Fruit fly (Drosophila melanogaster) whole organism, wandering third instar larva: ENCODE results near the gene C3G.

Source experiments
- Abd-B ChIP-seq: fragments of >200 bp; optimal IDR thresholded peaks from 2 replicates; lab custom pipeline; 2017; ENCODE audit warnings: missing biosample characterization, missing genetic modification characterization
- CG32264 ChIP-seq: fragments of 200-800 bp; sonication (Bioruptor generic); optimal IDR thresholded peaks from 2 replicates; lab custom pipeline; 2016; ENCODE audit warnings: missing biosample characterization, missing genetic modification characterization
- CG9705 ChIP-seq: fragments of 200-800 bp; sonication (Bioruptor generic); optimal IDR thresholded peaks from 2 replicates; lab custom pipeline; 2018; ENCODE audit warnings: missing biosample characterization, mild to moderate bottlenecking, missing genetic modification characterization
- CrebA ChIP-seq: fragments of 200-800 bp; sonication (Bioruptor generic); optimal IDR thresholded peaks from 2 replicates; lab custom pipeline; 2016; ENCODE audit warnings: missing biosample characterization, mild to moderate bottlenecking, missing genetic modification characterization, borderline replicate concordance
- Dfd ChIP-seq: fragments of >200 bp; optimal IDR thresholded peaks from 2 replicates; lab custom pipeline; 2017; ENCODE audit warnings: missing biosample characterization, missing genetic modification characterization
- HLH106 ChIP-seq: fragments of 200-800 bp; optimal IDR thresholded peaks from 3 replicates; lab custom pipeline; 2019; ENCODE audit warnings: missing biosample characterization, mild to moderate bottlenecking, missing genetic modification characterization, moderate library complexity
- Hnf4 ChIP-seq: fragments of 200-800 bp; sonication (Bioruptor generic); optimal IDR thresholded peaks from 2 replicates; lab custom pipeline; 2016; ENCODE audit warnings: missing biosample characterization, mild to moderate bottlenecking, missing genetic modification characterization
- Hr78 ChIP-seq: fragments of >200 bp; optimal IDR thresholded peaks from 2 replicates; lab custom pipeline; 2017; ENCODE audit warnings: missing biosample characterization, missing genetic modification characterization
- Hr83 ChIP-seq: fragments of 200-300 bp; sonication (Bioruptor generic); optimal IDR thresholded peaks from 2 replicates; lab custom pipeline; 2016; ENCODE audit warnings: missing biosample characterization, mild to moderate bottlenecking, missing genetic modification characterization, moderate library complexity; ENCODE audit not compliant: poor library complexity, severe bottlenecking
- Mio ChIP-seq: sonication (Bioruptor generic); optimal IDR thresholded peaks from 2 replicates; lab custom pipeline; 2016; ENCODE audit warnings: missing biosample characterization, missing genetic modification characterization
- OdsH ChIP-seq: fragments of 200-800 bp; sonication (Bioruptor generic); optimal IDR thresholded peaks from 2 replicates; lab custom pipeline; 2016; ENCODE audit warnings: missing biosample characterization, mild to moderate bottlenecking, missing genetic modification characterization
- Rel ChIP-seq, 2 experiments: fragments of 200-800 bp; sonication (Bioruptor generic) in 1 of 2; optimal IDR thresholded peaks; 2 replicates in 1 of 2; 3 replicates in 1 of 2; lab custom pipeline; 2016 to 2019; ENCODE audit warnings: mild to moderate bottlenecking in 2 of 2, missing biosample characterization in 2 of 2, missing genetic modification characterization in 2 of 2, moderate library complexity in 1 of 2
- Sp1 ChIP-seq: fragments of 200-800 bp; sonication (Bioruptor generic); optimal IDR thresholded peaks from 3 replicates; lab custom pipeline; 2019; ENCODE audit warnings: missing biosample characterization, mild to moderate bottlenecking, missing genetic modification characterization, moderate library complexity
- Vsx2 ChIP-seq: fragments of 200-300, 225-300 bp; sonication (Bioruptor generic); optimal IDR thresholded peaks from 2 replicates; lab custom pipeline; 2018; ENCODE audit warnings: missing biosample characterization, missing genetic modification characterization; ENCODE audit not compliant: partially characterized antibody
- dl ChIP-seq, 2 experiments: fragments of 175-275, 200-275 bp in 1 of 2; fragments of 200-275 bp in 1 of 2; sonication (Bioruptor generic); optimal IDR thresholded peaks; lab custom pipeline; 2018; ENCODE audit warnings: mild to moderate bottlenecking in 2 of 2, missing biosample characterization in 2 of 2, missing genetic modification characterization in 2 of 2, moderate library complexity in 2 of 2; ENCODE audit not compliant: partially characterized antibody in 2 of 2, insufficient read depth in 1 of 2
- dmrt93B ChIP-seq: fragments of 200-800 bp; sonication (Bioruptor generic); optimal IDR thresholded peaks from 2 replicates; lab custom pipeline; 2018; ENCODE audit warnings: missing biosample characterization, mild to moderate bottlenecking, missing genetic modification characterization
- dsf ChIP-seq: sonication (Bioruptor generic); optimal IDR thresholded peaks from 2 replicates; lab custom pipeline; 2016; ENCODE audit warnings: missing biosample characterization, missing genetic modification characterization, borderline replicate concordance
- fru ChIP-seq: fragments of 200-800 bp; sonication (Bioruptor generic); optimal IDR thresholded peaks from 3 replicates; lab custom pipeline; 2016; ENCODE audit warnings: missing biosample characterization, mild to moderate bottlenecking, missing genetic modification characterization
- h ChIP-seq: fragments of 200-800 bp; sonication (Bioruptor generic); optimal IDR thresholded peaks from 3 replicates; lab custom pipeline; 2016; ENCODE audit warnings: missing biosample characterization, mild to moderate bottlenecking, missing genetic modification characterization
- jim ChIP-seq: fragments of 175-275, 200-325 bp; sonication (Bioruptor generic); optimal IDR thresholded peaks from 2 replicates; lab custom pipeline; 2016; ENCODE audit warnings: missing biosample characterization, mild to moderate bottlenecking, missing genetic modification characterization
- lola ChIP-seq: fragments of >200 bp; optimal IDR thresholded peaks from 2 replicates; lab custom pipeline; 2017; ENCODE audit warnings: missing biosample characterization, missing genetic modification characterization
- psq ChIP-seq: fragments of 200-800 bp; sonication (Bioruptor generic); optimal IDR thresholded peaks from 3 replicates; lab custom pipeline; 2017; ENCODE audit warnings: missing biosample characterization, mild to moderate bottlenecking, missing genetic modification characterization, moderate library complexity
- rgr ChIP-seq: fragments of 200-800 bp; sonication (Bioruptor generic); optimal IDR thresholded peaks from 3 replicates; lab custom pipeline; 2016; ENCODE audit warnings: missing biosample characterization, mild to moderate bottlenecking, missing genetic modification characterization
- sage ChIP-seq: fragments of 200-800 bp; sonication (Bioruptor generic); optimal IDR thresholded peaks from 2 replicates; lab custom pipeline; 2016; ENCODE audit warnings: missing biosample characterization, mild to moderate bottlenecking, missing genetic modification characterization
- sv ChIP-seq: fragments of 200-800 bp; sonication (Bioruptor generic); optimal IDR thresholded peaks from 3 replicates; lab custom pipeline; 2016; ENCODE audit warnings: missing biosample characterization, missing genetic modification characterization
- tai ChIP-seq: sonication (Bioruptor generic); optimal IDR thresholded peaks from 2 replicates; lab custom pipeline; 2016; ENCODE audit warnings: missing biosample characterization, missing genetic modification characterization
- usp ChIP-seq: fragments of >200 bp; optimal IDR thresholded peaks from 2 replicates; lab custom pipeline; 2017; ENCODE audit warnings: missing biosample characterization, missing genetic modification characterization
- woc ChIP-seq: sonication (Bioruptor generic); optimal IDR thresholded peaks from 2 replicates; lab custom pipeline; 2016; ENCODE audit warnings: missing biosample characterization, mild to moderate bottlenecking, missing genetic modification characterization

Gene C3G

dm6 chrX:6770924-6771323, 32.5 kb downstream of the C3G start, which contains the start of gene Coq7 (continued):
- TF ChIP-seq jim (GFP tag; lab: Kevin White, UChicago), result no peak
- peak; percentile 75 for TF ChIP-seq CG9705 (GFP tag; lab: Kevin White, UChicago)
- TF ChIP-seq lola, result no peak
- no peak for TF ChIP-seq dl (GFP tag; optimal IDR thresholded peaks at IDR 0.05; lab: Kevin White, UChicago; ENCODE audit: insufficient read depth in 1 of 2, partially characterized antibody in 2 of 2)
- TF ChIP-seq CrebA (GFP tag; lab: Kevin White, UChicago), result no peak
- no peak for TF ChIP-seq dsf (GFP tag; lab: Kevin White, UChicago)
- no peak for TF ChIP-seq Hr78 (GFP tag; lab: Kevin White, UChicago)
- TF ChIP-seq sv (GFP tag; lab: Kevin White, UChicago), result peak; percentile 80
- no peak for TF ChIP-seq CG32264 (GFP tag; lab: Kevin White, UChicago)
- TF ChIP-seq sage, result no peak
- TF ChIP-seq Abd-B (GFP tag; lab: Kevin White, UChicago), result no peak

- TF ChIP-seq Mio, result peak; percentile 1
- peak; percentile 46 for TF ChIP-seq rgr (GFP tag; lab: Kevin White, UChicago)
- peak; percentile 22 for TF ChIP-seq psq (GFP tag; lab: Kevin White, UChicago)
- TF ChIP-seq CG9705 (GFP tag; lab: Kevin White, UChicago), result no peak
- no peak for TF ChIP-seq Hnf4 (GFP tag; lab: Kevin White, UChicago)
- TF ChIP-seq Hr83 (GFP tag; lab: Kevin White, UChicago), result peak; percentile 32
- peak; percentile 17 for TF ChIP-seq Sp1 (GFP tag; lab: Kevin White, UChicago)
Measured at dm6 chrX:6759184-6759965, 44.0 kb downstream of the C3G start.

- no peak for TF ChIP-seq dl (GFP tag; optimal IDR thresholded peaks at IDR 0.05; lab: Kevin White, UChicago; ENCODE audit: insufficient read depth in 1 of 2, partially characterized antibody in 2 of 2)
- no peak for TF ChIP-seq usp (GFP tag; lab: Kevin White, UChicago)
- peak; percentile 31 for TF ChIP-seq woc
- no peak for TF ChIP-seq rgr (GFP tag; lab: Kevin White, UChicago)
- no peak for TF ChIP-seq Vsx2
- TF ChIP-seq dsf (GFP tag; lab: Kevin White, UChicago), result no peak
Measured at dm6 chrX:6756175-6756718, 47.1 kb downstream of the C3G start, which contains the start of gene sov. TSS of gene sov (plus strand) at chrX:6756322.

- TF ChIP-seq jim (GFP tag; lab: Kevin White, UChicago) (no peak), fru (no peak), OdsH (no peak)
Measured at dm6 chrX:6751964-6752363, 51.4 kb downstream of the C3G start.

dm6 chrX:6747244-6747643, 56.1 kb downstream of the C3G start, which contains the start of gene CG14439:
TSS of gene CG14439 (plus strand) at chrX:6747544.
- TF ChIP-seq Rel (GFP tag; optimal IDR thresholded peaks at IDR 0.05; lab: Kevin White, UChicago) (peak; percentile 41), Rel (tag; optimal IDR thresholded peaks at IDR 0.05; lab: Kevin White, UChicago) (no peak), tai (no peak), Dfd (GFP tag; lab: Kevin White, UChicago) (no peak), dmrt93B (GFP tag; lab: Kevin White, UChicago) (no peak), sv (GFP tag; lab: Kevin White, UChicago) (no peak), usp (GFP tag; lab: Kevin White, UChicago) (no peak), sage (no peak)
- TF ChIP-seq, all 38 proteins: peak for 1

- peak; percentile 37 for TF ChIP-seq Sp1 (GFP tag; lab: Kevin White, UChicago)
- peak; percentile 54 for TF ChIP-seq OdsH
- peak; percentile 41 for TF ChIP-seq Hnf4 (GFP tag; lab: Kevin White, UChicago)
- TF ChIP-seq h (GFP tag; lab: Kevin White, UChicago), result no peak
- TF ChIP-seq rgr (GFP tag; lab: Kevin White, UChicago), result peak; percentile 44
- peak; percentile 50 for TF ChIP-seq HLH106 (tag; lab: Kevin White, UChicago)
- no peak for TF ChIP-seq woc
- TF ChIP-seq dsf (GFP tag; lab: Kevin White, UChicago), result no peak
- TF ChIP-seq lola, result no peak
Measured at dm6 chrX:6746221-6746620, 57.2 kb downstream of the C3G start.
